Worm (Caenorhabditis elegans): ENCODE results near the gene mdt-9.

mdt-9 gene

DNA sequence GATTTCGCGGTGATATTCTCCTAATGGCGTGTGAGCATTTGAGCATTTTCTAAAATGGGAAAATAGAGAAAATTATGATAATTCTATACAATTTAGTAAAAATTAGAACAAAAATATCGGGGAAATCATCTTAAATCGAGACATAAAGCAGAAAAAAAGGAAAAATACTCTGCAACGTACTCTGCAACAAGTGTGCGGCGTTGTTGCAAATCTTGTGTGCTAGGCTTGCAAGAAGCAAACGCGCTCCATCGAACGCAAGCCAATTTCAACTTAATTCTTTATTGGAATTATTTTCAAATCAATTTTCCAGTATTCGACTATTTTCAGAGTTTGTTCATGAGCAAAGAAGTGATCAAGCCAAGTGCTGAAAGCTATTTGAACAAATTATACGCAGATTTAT lies at the start of gene mdt-9, which contains the start of the genes Y62E10A.20 and Y62E10A.23:
Gene mdt-9 (plus strand): TSS at position 338 of the 400 bp plus-strand sequence.
Gene Y62E10A.20 (minus strand): TSS at position 49 of the 400 bp plus-strand sequence.
Gene Y62E10A.23 (plus strand): TSS at position 282 of the 400 bp plus-strand sequence.
- TF ChIP-seq hmbx-1 (tag; optimal IDR thresholded peaks at IDR 0.05) (peak; percentile 48), flt-1 (GFP tag; IDR thresholded peaks at IDR 0.05) (peak; percentile 61), ceh-13 (GFP tag; optimal IDR thresholded peaks at IDR 0.05) (peak; percentile 60), F13C5.2 (tag; optimal IDR thresholded peaks at IDR 0.05) (peak; percentile 88), B0310.2 (tag; optimal IDR thresholded peaks at IDR 0.05) (no peak), aly-1 (tag; optimal IDR thresholded peaks at IDR 0.05) (peak; percentile 53), tra-4 (tag; optimal IDR thresholded peaks at IDR 0.05) (no peak), ceh-36 (tag; optimal IDR thresholded peaks at IDR 0.05) (peak; percentile 65), scrt-1 (GFP tag; IDR thresholded peaks at IDR 0.05) (peak; percentile 67; the same call in 1 of the 2 replicates), sea-1 (GFP tag; conservative IDR thresholded peaks at IDR 0.05) (peak; percentile 77), hnd-1 (tag; optimal IDR thresholded peaks at IDR 0.05) (peak; percentile 23), pes-1 (GFP tag; IDR thresholded peaks at IDR 0.05) (peak; percentile 69), hmg-4 (GFP tag; optimal IDR thresholded peaks at IDR 0.05) (peak; percentile 19), tbx-11 (GFP tag; IDR thresholded peaks at IDR 0.05) (peak; percentile 58; the same call in 1 of the 2 replicates), ets-7 (tag; optimal IDR thresholded peaks at IDR 0.05) (peak; percentile 26), ama-1 (optimal IDR thresholded peaks at IDR 0.05) (no peak), tbx-37 (GFP tag; conservative IDR thresholded peaks at IDR 0.05) (peak; percentile 58; the same call in 1 of the 2 replicates)

DNA sequence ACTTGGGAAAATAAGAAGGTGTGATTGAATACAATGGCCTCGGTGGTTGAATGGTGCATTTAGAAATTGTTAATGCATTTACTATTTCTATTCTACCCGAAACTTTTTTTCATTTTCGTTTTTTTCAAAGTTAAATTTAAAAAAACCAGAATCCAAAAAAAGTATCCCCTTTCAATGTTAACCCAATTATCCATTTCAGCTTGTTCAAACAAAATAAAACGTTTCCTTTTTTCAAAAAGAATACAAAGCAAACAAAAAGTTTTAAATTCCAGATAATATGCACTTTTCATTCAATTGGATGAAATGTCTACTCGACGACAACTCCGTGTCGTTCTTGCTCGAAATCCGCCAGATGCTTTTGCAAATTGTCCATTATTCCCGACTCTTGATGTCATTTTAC lies 43.6 kb upstream of the mdt-9 start, which contains the start of gene W02A2.5:
Gene W02A2.5 (plus strand): TSS at position 301 of the 400 bp plus-strand sequence.
- TF ChIP-seq tra-4 (tag; optimal IDR thresholded peaks at IDR 0.05): no peak
- no peak for TF ChIP-seq F13C5.2 (tag; optimal IDR thresholded peaks at IDR 0.05)
- no peak for TF ChIP-seq ceh-13 (GFP tag; optimal IDR thresholded peaks at IDR 0.05)
- no peak for TF ChIP-seq sea-1 (GFP tag; conservative IDR thresholded peaks at IDR 0.05)
- no peak for TF ChIP-seq tbx-11 (GFP tag; IDR thresholded peaks at IDR 0.05)
- no peak for TF ChIP-seq hmg-4 (GFP tag; optimal IDR thresholded peaks at IDR 0.05)
- TF ChIP-seq aly-1 (tag; optimal IDR thresholded peaks at IDR 0.05): no peak
- TF ChIP-seq ceh-36 (tag; optimal IDR thresholded peaks at IDR 0.05): no peak

DNA sequence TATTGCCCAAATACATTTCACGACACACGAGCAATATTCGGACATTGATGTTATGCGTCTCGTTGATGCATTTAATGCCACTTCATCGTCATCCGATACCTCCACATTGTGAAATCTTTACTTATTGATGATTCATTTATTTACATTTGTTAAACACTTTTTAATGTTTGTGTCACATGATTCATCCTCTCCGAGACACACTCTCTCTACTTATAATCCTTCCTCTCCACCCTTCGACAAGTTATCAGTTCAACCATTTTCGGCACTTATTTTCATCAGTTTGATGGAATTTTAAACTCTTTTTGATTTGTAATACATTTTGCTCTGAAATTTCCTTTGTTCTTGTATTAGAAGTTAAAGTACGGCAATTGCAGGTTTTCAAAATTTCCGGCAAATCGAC lies 40.1 kb upstream of the mdt-9 start:
- TF ChIP-seq ceh-13 (GFP tag; optimal IDR thresholded peaks at IDR 0.05) (no peak), tra-4 (tag; optimal IDR thresholded peaks at IDR 0.05) (no peak), hmbx-1 (tag; optimal IDR thresholded peaks at IDR 0.05) (no peak)

DNA sequence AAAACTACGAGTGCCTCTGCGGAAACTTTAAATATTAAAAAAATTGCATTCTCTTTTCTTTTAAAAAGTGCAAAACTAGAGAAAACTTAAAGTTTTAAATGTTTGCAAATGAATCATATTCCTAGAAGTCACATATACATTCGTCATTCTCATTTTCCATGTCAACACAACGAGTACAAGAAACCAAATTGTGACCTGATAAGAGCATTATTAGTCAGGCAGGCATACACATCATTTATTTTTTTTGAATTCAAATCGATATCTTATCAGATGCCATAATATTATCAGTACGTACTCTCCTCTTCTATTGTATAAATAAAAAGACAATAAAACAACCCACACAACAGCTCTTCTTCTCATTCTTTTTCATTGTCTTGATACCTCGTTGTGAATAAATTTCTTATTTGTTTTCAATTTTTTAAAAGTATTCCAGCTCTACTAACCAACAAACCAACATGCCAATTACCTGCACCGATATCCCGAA lies 38.9 kb upstream of the mdt-9 start, which contains the start of gene W02A2.9:
Gene W02A2.9 (plus strand): TSS at position 434 of the 484 bp plus-strand sequence.
- TF ChIP-seq ceh-36 (tag; optimal IDR thresholded peaks at IDR 0.05) (no peak), flt-1 (GFP tag; IDR thresholded peaks at IDR 0.05) (no peak), hmbx-1 (tag; optimal IDR thresholded peaks at IDR 0.05) (no peak), sea-1 (GFP tag; conservative IDR thresholded peaks at IDR 0.05) (no peak), scrt-1 (GFP tag; IDR thresholded peaks at IDR 0.05) (no peak), B0310.2 (tag; optimal IDR thresholded peaks at IDR 0.05) (no peak), hmg-4 (GFP tag; optimal IDR thresholded peaks at IDR 0.05) (no peak), ama-1 (optimal IDR thresholded peaks at IDR 0.05) (no peak), tbx-11 (GFP tag; IDR thresholded peaks at IDR 0.05) (no peak), hnd-1 (tag; optimal IDR thresholded peaks at IDR 0.05) (no peak), F13C5.2 (tag; optimal IDR thresholded peaks at IDR 0.05) (no peak), aly-1 (tag; optimal IDR thresholded peaks at IDR 0.05) (no peak), ets-7 (tag; optimal IDR thresholded peaks at IDR 0.05) (no peak), pes-1 (GFP tag; IDR thresholded peaks at IDR 0.05) (no peak)

DNA sequence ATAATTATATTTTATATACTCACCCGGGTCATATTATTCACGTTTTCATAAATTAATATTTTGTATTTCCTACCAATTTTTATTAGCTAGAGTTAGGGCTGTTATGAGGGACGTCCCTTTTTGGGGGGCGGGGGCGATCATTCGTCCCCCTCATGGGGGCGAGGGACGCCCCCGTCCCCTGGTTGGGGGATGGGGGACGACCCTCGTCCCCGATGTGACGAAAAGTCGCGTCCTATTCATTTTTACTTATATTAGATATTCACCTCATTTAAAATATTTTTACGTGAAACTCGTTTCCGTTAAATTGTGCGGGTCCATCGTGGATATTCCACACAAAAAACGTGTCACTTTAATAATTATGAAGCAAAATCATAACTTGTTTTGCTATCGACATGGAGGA lies 37.6 kb upstream of the mdt-9 start, which contains the start of gene W02A2.12:
Gene W02A2.12 (minus strand): TSS at position 240 of the 400 bp plus-strand sequence.
- TF ChIP-seq tbx-37 (GFP tag; conservative IDR thresholded peaks at IDR 0.05) (no peak), F13C5.2 (tag; optimal IDR thresholded peaks at IDR 0.05) (no peak), ceh-36 (tag; optimal IDR thresholded peaks at IDR 0.05) (no peak), tra-4 (tag; optimal IDR thresholded peaks at IDR 0.05) (no peak), ama-1 (optimal IDR thresholded peaks at IDR 0.05) (no peak)

DNA sequence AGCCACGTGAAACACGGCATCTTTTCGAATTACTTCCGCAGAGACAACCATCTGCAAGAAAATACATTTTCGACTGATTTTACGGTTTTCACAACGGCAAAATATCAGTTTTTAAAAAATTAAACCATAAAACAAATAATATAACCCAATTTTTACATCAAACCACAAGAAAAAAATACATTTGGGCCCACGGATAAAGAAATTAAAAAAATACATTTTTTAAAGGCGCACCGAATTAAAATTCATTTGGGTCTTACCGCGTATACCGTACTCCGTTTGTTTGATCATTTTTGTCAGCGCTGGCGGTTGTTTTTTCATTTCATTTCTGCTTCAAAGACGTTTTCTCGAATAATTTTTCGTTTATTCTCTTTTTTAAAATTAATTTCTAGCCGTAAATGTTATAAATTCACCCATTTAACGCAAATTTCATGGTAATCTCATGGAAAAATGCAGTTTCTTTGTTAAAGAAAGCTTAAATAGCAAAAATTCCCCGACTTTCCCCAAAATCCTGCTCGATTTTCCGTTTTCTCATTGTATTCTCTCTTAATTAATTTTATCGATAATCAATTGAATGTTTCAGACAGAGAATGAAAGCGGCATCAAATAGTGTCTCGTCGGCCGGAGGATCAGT lies 32.9 kb upstream of the mdt-9 start, which contains the start of the genes rec-8 and mex-5:
Gene rec-8 (minus strand): TSS at position 51 of the 631 bp plus-strand sequence.
Gene mex-5 (plus strand): TSS at position 581 of the 631 bp plus-strand sequence.
- no peak for TF ChIP-seq ceh-36 (tag; optimal IDR thresholded peaks at IDR 0.05)

DNA sequence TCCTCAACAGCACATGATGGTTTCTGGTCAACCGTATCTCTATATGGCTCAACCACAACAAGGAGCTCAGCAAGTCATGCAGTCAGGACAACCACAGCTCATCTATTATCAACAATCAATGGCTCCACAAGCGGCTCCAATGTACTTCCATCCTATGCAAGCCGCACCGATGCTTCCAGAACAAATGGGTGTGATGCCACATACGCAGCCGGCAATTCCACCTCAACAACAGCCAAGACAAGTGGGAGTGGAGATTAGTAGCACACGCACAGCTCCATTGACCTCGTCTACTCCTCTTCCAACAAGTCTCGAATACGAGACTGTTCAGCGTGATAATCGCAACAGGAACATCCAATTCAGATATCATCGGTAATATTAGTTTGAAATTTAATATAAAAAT lies 32.1 kb upstream of the mdt-9 start:
- TF ChIP-seq tbx-11 (GFP tag; IDR thresholded peaks at IDR 0.05) (no peak), scrt-1 (GFP tag; IDR thresholded peaks at IDR 0.05) (no peak), ceh-13 (GFP tag; optimal IDR thresholded peaks at IDR 0.05) (no peak), B0310.2 (tag; optimal IDR thresholded peaks at IDR 0.05) (no peak), ceh-36 (tag; optimal IDR thresholded peaks at IDR 0.05) (no peak), flt-1 (GFP tag; IDR thresholded peaks at IDR 0.05) (no peak), ama-1 (optimal IDR thresholded peaks at IDR 0.05) (no peak), tra-4 (tag; optimal IDR thresholded peaks at IDR 0.05) (no peak)

DNA sequence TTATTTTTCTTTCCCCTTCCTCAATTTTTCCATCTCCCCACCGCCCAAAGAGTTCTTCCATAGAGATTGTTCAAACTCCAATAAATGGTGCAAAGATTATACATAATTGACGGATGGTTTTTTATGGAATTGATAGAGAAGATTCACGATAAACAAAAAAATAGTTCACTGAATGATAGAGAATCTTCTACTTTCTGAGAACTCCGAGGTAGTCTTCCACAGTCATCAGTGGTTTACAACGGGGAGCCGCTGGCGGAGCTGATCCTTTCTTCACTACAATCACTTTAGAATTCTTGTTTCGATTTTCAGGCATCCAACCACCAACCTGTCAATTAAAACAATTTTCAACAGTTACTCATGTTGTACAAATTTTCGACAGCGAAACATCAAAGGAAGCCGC lies 30.2 kb upstream of the mdt-9 start:
- TF ChIP-seq B0310.2 (tag; optimal IDR thresholded peaks at IDR 0.05) (no peak), pes-1 (GFP tag; IDR thresholded peaks at IDR 0.05) (no peak), aly-1 (tag; optimal IDR thresholded peaks at IDR 0.05) (no peak), ceh-36 (tag; optimal IDR thresholded peaks at IDR 0.05) (no peak)
